Worm (Caenorhabditis elegans) whole organism, L3 larva: ENCODE results near the gene nemt-1.

ENCODE experiments used
- ZK546.5 ChIP-seq: sonication (generic microtip); optimal IDR thresholded peaks from 2 replicates; lab custom pipeline; 2017; ENCODE audit warnings: missing biosample characterization, missing genetic modification characterization
- egl-5 ChIP-seq: fragments of 150-350 bp; optimal IDR thresholded peaks from 2 replicates; lab custom pipeline; 2017; ENCODE audit warnings: missing biosample characterization, missing genetic modification reagents, missing genetic modification characterization, inconsistent platforms
- elt-2 ChIP-seq: sonication (generic microtip); optimal IDR thresholded peaks from 2 replicates; lab custom pipeline; 2016; ENCODE audit warnings: missing genetic modification reagents, mild to moderate bottlenecking, missing genetic modification characterization, missing compliant biosample characterization
- fkh-10 ChIP-seq: sonication (generic microtip); optimal IDR thresholded peaks from 2 replicates; lab custom pipeline; 2017; ENCODE audit warnings: missing biosample characterization, missing genetic modification reagents, missing genetic modification characterization
- fos-1 ChIP-seq: fragments of 150-350 bp; optimal IDR thresholded peaks from 2 replicates; lab custom pipeline; 2014; ENCODE audit warnings: missing biosample characterization, missing genetic modification characterization
- nfya-1 ChIP-seq: sonication (generic microtip); optimal IDR thresholded peaks from 2 replicates; lab custom pipeline; 2017; ENCODE audit warnings: missing genetic modification characterization, mild to moderate bottlenecking, missing compliant biosample characterization, antibody characterized with exemption, moderate library complexity; ENCODE audit not compliant: insufficient read depth
- nhr-12 ChIP-seq: fragments of 150-350 bp; optimal IDR thresholded peaks from 2 replicates; lab custom pipeline; 2014; ENCODE audit warnings: missing biosample characterization, missing genetic modification characterization
- nhr-77 ChIP-seq: fragments of 150-350 bp; optimal IDR thresholded peaks from 2 replicates; lab custom pipeline; 2014; ENCODE audit warnings: missing biosample characterization, missing genetic modification characterization
- unc-62 ChIP-seq: fragments of 150-350 bp; sonication (generic microtip); optimal IDR thresholded peaks from 4 replicates; lab custom pipeline; 2014; ENCODE audit warnings: missing biosample characterization, missing genetic modification reagents, missing genetic modification characterization
- zag-1 ChIP-seq: fragments of 150-350 bp; optimal IDR thresholded peaks from 2 replicates; lab custom pipeline; 2014; ENCODE audit warnings: missing biosample characterization, missing genetic modification characterization
- ztf-11 ChIP-seq: fragments of 150-350 bp; optimal IDR thresholded peaks from 2 replicates; lab custom pipeline; 2014; ENCODE audit warnings: missing biosample characterization, missing genetic modification characterization

DNA sequence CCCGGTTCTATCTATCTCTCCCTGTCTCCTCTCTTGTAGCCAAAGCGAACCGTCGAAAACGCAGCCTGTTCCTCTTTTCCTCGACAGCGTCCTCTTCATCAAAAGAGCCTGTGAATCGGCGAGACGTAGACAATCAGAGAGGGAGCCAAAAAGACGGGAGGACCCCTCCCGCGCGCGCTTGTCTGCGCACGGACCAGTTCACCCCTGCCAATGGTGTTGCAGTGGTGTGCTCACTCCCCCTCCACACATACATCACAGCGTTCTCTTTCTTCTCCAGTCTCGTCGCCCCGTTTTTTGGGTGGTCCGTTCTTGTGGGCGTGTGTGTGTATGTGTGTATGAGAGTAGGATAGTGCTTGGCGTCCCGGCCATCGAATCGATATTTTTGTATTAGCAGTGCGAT, 50.3 kb downstream of the nemt-1 start:
- TF ChIP-seq fos-1 (tag; lab: Kevin White, UChicago): no peak
- TF ChIP-seq fkh-10: no peak
- no peak for TF ChIP-seq ztf-11 (tag; lab: Kevin White, UChicago)
- no peak for TF ChIP-seq nfya-1 (tag; lab: Kevin White, UChicago)
- TF ChIP-seq elt-2 (tag; lab: Kevin White, UChicago): no peak
- TF ChIP-seq ZK546.5 (tag; lab: Kevin White, UChicago): no peak
- no peak for TF ChIP-seq zag-1
- no peak for TF ChIP-seq nhr-12 (tag; lab: Kevin White, UChicago)
- no peak for TF ChIP-seq egl-5
- TF ChIP-seq unc-62 (GFP tag; lab: Kevin White, UChicago): no peak
- TF ChIP-seq nhr-77 (tag; lab: Kevin White, UChicago): no peak
